Fruit fly (Drosophila melanogaster): ENCODE results near the gene CG8664.

dm6 chrX:17300609-17301208, 18.2 kb upstream of the CG8664 start:
- TF ChIP-seq gl (tag; optimal IDR thresholded peaks at IDR 0.05) (peak; percentile 75), EcR (GFP tag; optimal IDR thresholded peaks at IDR 0.05) (peak; percentile 39), Ets98B (GFP tag; IDR thresholded peaks at IDR 0.05) (no peak; the same call in none of the 2 replicates), CG14655 (GFP tag; optimal IDR thresholded peaks at IDR 0.05) (peak; percentile 91)

All from whole organism, pupa.